Fruit fly (Drosophila melanogaster): ENCODE results near the gene CG5292.

Gene CG5292

DNA sequence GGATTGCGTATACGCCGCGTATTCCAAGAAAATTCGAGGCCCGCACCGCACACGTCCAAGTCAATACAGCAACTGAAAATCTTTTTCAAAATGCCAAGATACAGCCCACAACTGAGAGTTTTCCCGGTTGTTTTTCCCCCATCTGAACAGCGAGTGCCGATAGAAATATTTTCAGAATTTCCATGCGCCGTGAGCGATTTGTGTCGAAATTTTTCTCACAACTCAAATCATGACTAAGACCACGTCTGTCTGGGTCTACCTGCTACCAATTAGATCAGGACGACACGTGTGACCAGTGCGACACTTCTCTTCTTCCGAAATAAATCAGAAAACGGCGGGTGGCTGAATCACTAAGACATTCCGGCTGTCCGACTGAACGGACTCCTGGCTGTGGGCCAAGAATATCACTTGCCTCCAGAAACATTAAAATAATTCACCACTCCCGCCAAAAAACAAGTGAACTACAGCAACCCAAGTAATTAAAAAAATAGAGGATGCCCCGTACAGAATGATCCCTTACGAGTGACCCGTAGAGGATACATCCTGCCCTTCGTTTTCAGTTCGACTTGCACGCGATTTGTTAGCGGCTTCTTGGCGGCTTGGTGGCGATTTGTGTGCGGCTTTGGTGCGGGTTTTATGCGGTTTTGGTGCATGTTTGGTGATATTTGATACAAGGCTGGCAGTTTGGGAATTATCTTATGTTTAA lies 26.2 kb upstream of the CG5292 start, which contains the start of gene cher:
Gene cher (minus strand): TSS at position 51 of the 706 bp plus-strand sequence.
- TF ChIP-seq CG2712 (tag; optimal IDR thresholded peaks at IDR 0.05) (no peak), Med (GFP tag) (peak; percentile 61), sd (tag; optimal IDR thresholded peaks at IDR 0.05) (peak; percentile 53), cwo (GFP tag; optimal IDR thresholded peaks at IDR 0.05) (peak; percentile 30), CG8359 (GFP tag; optimal IDR thresholded peaks at IDR 0.05; ENCODE audit: borderline replicate concordance) (peak; percentile 97), Ets65A (GFP tag) (peak; percentile 47)

DNA sequence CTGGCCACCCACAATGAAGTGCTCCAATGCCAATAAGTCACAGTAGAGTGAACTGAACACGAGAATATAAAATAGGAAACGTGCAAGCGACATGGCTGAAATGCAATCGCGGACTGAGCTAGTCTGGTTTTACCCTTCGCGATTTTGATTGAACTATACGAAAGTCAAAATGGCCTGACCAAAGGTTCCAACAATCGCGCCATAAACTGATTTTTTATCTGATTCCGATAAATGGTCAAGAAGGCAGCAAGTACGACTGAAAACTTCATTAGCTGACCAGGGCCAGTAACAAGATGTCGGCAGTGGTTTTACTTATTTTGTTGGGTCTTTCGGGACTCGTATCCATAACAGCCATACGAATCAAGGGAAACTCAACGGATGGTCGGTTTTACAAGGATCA lies 24.8 kb upstream of the CG5292 start, which contains the start of the genes CG17477 and CG31269:
Gene CG17477 (minus strand): TSS at position 101 of the 400 bp plus-strand sequence.
Gene CG31269 (plus strand): TSS at position 289 of the 400 bp plus-strand sequence.
- TF ChIP-seq CG7372 (GFP tag; IDR thresholded peaks at IDR 0.05) (no peak), CG12391 (tag; optimal IDR thresholded peaks at IDR 0.05) (no peak), CG6689 (GFP tag; IDR thresholded peaks at IDR 0.05) (no peak), Sry-δ (GFP tag; optimal IDR thresholded peaks at IDR 0.05) (no peak), CG15514 (GFP tag; optimal IDR thresholded peaks at IDR 0.05) (no peak), HLH3B (GFP tag; IDR thresholded peaks at IDR 0.05) (no peak), dati (GFP tag; IDR thresholded peaks at IDR 0.05) (no peak), jigr1 (GFP tag; IDR thresholded peaks at IDR 0.05) (no peak), CG14965 (GFP tag; optimal IDR thresholded peaks at IDR 0.05; ENCODE audit: borderline replicate concordance) (no peak), kni (GFP tag; optimal IDR thresholded peaks at IDR 0.05) (no peak), CG8359 (GFP tag; optimal IDR thresholded peaks at IDR 0.05; ENCODE audit: borderline replicate concordance) (no peak), CHES-1-like (GFP tag; optimal IDR thresholded peaks at IDR 0.05) (no peak)

DNA sequence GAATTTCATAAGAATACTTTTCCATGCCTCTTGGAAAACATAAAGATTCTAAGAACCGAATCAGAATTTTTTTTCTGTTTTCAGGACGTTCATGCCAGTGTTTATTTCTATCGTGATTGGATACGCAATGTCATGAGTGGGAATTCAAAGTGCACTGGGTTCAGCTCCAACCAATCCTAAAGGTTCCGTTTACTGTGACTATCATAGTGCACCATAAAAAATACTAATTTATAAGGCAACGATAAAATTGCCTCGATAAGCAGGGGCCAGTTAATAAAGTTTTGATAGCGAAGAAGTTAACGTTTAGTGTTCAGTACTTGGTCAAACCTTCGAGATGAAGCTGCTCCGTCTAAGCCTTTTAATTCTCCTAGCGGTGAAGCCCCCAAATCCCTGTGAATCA lies 23.7 kb upstream of the CG5292 start, which contains the start of gene CG31265:
Gene CG31265 (plus strand): TSS at position 301 of the 400 bp plus-strand sequence.
- TF ChIP-seq CG9817 (tag; optimal IDR thresholded peaks at IDR 0.05) (no peak), CG12744 (GFP tag; optimal IDR thresholded peaks at IDR 0.05) (no peak), nom (GFP tag; optimal IDR thresholded peaks at IDR 0.05) (no peak), CG12219 (GFP tag; optimal IDR thresholded peaks at IDR 0.05) (no peak), CG13287 (GFP tag; IDR thresholded peaks at IDR 0.05; ENCODE audit: partially characterized antibody) (no peak), CG11504 (tag; optimal IDR thresholded peaks at IDR 0.05) (no peak), CG14965 (GFP tag; optimal IDR thresholded peaks at IDR 0.05; ENCODE audit: borderline replicate concordance) (no peak), CG17568 (GFP tag; optimal IDR thresholded peaks at IDR 0.05) (no peak), Scr (GFP tag; IDR thresholded peaks at IDR 0.05; ENCODE audit: partially characterized antibody) (no peak), CG3407 (GFP tag; optimal IDR thresholded peaks at IDR 0.05) (no peak), BEAF-32 (GFP tag; optimal IDR thresholded peaks at IDR 0.05) (no peak), CG10321 (GFP tag; IDR thresholded peaks at IDR 0.05) (no peak)

DNA sequence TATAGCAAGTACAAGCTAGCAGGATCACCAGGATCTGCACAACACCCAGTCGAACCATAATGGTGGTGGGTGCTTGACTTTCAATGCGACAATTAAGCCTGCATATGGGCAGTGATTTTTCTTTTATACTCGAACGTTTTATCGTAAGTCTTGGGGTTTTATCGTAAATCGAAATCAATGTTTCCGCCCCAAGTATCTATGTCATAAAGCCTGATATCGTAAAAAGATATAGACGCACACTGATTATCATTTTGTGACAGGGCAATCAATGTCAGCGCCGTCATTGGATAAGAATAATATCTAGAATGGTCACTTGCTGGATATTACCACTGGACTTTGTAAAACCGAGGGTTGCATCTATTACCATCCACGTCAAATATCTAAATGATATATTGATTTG lies 21.3 kb upstream of the CG5292 start, which contains the start of gene CG17475:
Gene CG17475 (minus strand): TSS at position 101 of the 400 bp plus-strand sequence.
- TF ChIP-seq CG18764 (GFP tag; optimal IDR thresholded peaks at IDR 0.05) (no peak), CG13894 (tag; optimal IDR thresholded peaks at IDR 0.05) (no peak), CG12155 (GFP tag; optimal IDR thresholded peaks at IDR 0.05) (no peak), Dp (GFP tag; optimal IDR thresholded peaks at IDR 0.05) (no peak), CG17829 (tag; optimal IDR thresholded peaks at IDR 0.05) (no peak), zf30C (GFP tag; optimal IDR thresholded peaks at IDR 0.05) (no peak), tin (GFP tag; optimal IDR thresholded peaks at IDR 0.05) (no peak), ci (GFP tag; IDR thresholded peaks at IDR 0.05) (no peak), Hr39 (optimal IDR thresholded peaks at IDR 0.05) (no peak), fd102C (GFP tag; optimal IDR thresholded peaks at IDR 0.05) (no peak), mld (GFP tag; IDR thresholded peaks at IDR 0.05; ENCODE audit: partially characterized antibody) (no peak), aop (GFP tag; IDR thresholded peaks at IDR 0.05) (no peak), ranshi (GFP tag; IDR thresholded peaks at IDR 0.05) (no peak), CG6689 (GFP tag; IDR thresholded peaks at IDR 0.05) (no peak)

Measured in whole organism, embryonic.